Worm (Caenorhabditis elegans): ENCODE measurements around the gene gst-5.

ce11 chrII:10917174-10917573, 33.0 kb upstream of the gst-5 start, which contains the start of gene F44F4.10:
- TF ChIP-seq unc-62 (GFP tag; optimal IDR thresholded peaks at IDR 0.05): no peak
- no peak for TF ChIP-seq aly-2 (tag; optimal IDR thresholded peaks at IDR 0.05)
- TF ChIP-seq nhr-11 (tag; optimal IDR thresholded peaks at IDR 0.05): no peak
- TF ChIP-seq lin-39 (tag; optimal IDR thresholded peaks at IDR 0.05): no peak
- no peak for TF ChIP-seq elt-3 (tag; optimal IDR thresholded peaks at IDR 0.05)

Measured in whole organism, L3 larva.